Worm (Caenorhabditis elegans): ENCODE results near the gene nhr-227.

DNA sequence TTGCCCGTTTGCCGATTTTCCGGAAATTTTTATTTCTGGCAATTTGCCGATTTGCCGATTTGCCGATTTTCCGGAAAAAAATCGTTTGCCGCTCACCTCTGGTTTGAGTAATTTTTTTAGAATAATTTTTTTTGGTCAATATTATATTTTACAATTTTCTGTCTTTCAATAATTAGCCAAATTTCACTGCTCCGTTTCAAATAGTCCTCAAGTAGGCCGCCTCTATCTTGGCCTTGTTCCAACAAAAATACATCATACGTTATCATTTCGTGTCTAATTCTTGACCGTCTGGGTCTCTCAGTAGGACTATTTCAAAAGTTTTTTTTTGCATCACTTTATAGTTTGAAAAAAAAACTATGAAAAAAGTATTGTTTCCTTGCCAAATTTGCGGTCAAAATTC lies 7.0 kb downstream of the nhr-227 start, which contains the start of gene nhr-115:
- TF ChIP-seq elt-2 (tag; optimal IDR thresholded peaks at IDR 0.05) (no peak), pax-3 (tag; optimal IDR thresholded peaks at IDR 0.05) (no peak), vab-15 (tag; optimal IDR thresholded peaks at IDR 0.05) (no peak), nhr-28 (tag; optimal IDR thresholded peaks at IDR 0.05) (no peak), unc-62 (GFP tag; optimal IDR thresholded peaks at IDR 0.05) (no peak), nhr-12 (tag; optimal IDR thresholded peaks at IDR 0.05) (no peak), mdl-1 (tag; optimal IDR thresholded peaks at IDR 0.05) (no peak), ceh-82 (tag; optimal IDR thresholded peaks at IDR 0.05) (no peak), mab-9 (GFP tag; IDR thresholded peaks at IDR 0.05) (no peak), alr-1 (tag; optimal IDR thresholded peaks at IDR 0.05; ENCODE audit: borderline replicate concordance) (no peak), nhr-77 (tag; optimal IDR thresholded peaks at IDR 0.05) (no peak), rnt-1 (tag; optimal IDR thresholded peaks at IDR 0.05) (no peak), egl-27 (tag; optimal IDR thresholded peaks at IDR 0.05) (no peak)

Data from whole organism, L1 larva.